Fruit fly (Drosophila melanogaster) whole organism, wandering third instar larva: Measurements from ENCODE around the gene CG13605.

Experiments
- Abd-B ChIP-seq: fragments of >200 bp; optimal IDR thresholded peaks from 2 replicates; lab custom pipeline; 2017; ENCODE audit warnings: missing biosample characterization, missing genetic modification characterization
- CG32264 ChIP-seq: fragments of 200-800 bp; sonication (Bioruptor generic); optimal IDR thresholded peaks from 2 replicates; lab custom pipeline; 2016; ENCODE audit warnings: missing biosample characterization, missing genetic modification characterization
- CG9705 ChIP-seq: fragments of 200-800 bp; sonication (Bioruptor generic); optimal IDR thresholded peaks from 2 replicates; lab custom pipeline; 2018; ENCODE audit warnings: missing biosample characterization, mild to moderate bottlenecking, missing genetic modification characterization
- CrebA ChIP-seq: fragments of 200-800 bp; sonication (Bioruptor generic); optimal IDR thresholded peaks from 2 replicates; lab custom pipeline; 2016; ENCODE audit warnings: missing biosample characterization, mild to moderate bottlenecking, missing genetic modification characterization, borderline replicate concordance
- Dfd ChIP-seq: fragments of >200 bp; optimal IDR thresholded peaks from 2 replicates; lab custom pipeline; 2017; ENCODE audit warnings: missing biosample characterization, missing genetic modification characterization
- Dif ChIP-seq: fragments of 200-275, 200-300 bp; sonication (Bioruptor generic); optimal IDR thresholded peaks from 2 replicates; lab custom pipeline; 2018; ENCODE audit warnings: missing biosample characterization, missing genetic modification characterization; ENCODE audit not compliant: partially characterized antibody
- GATAd ChIP-seq: sonication (Bioruptor generic); optimal IDR thresholded peaks from 2 replicates; lab custom pipeline; 2016; ENCODE audit warnings: missing biosample characterization, missing genetic modification characterization
- HLH106 ChIP-seq: fragments of 200-800 bp; optimal IDR thresholded peaks from 3 replicates; lab custom pipeline; 2019; ENCODE audit warnings: missing biosample characterization, mild to moderate bottlenecking, missing genetic modification characterization, moderate library complexity
- Hnf4 ChIP-seq: fragments of 200-800 bp; sonication (Bioruptor generic); optimal IDR thresholded peaks from 2 replicates; lab custom pipeline; 2016; ENCODE audit warnings: missing biosample characterization, mild to moderate bottlenecking, missing genetic modification characterization
- Hr78 ChIP-seq: fragments of >200 bp; optimal IDR thresholded peaks from 2 replicates; lab custom pipeline; 2017; ENCODE audit warnings: missing biosample characterization, missing genetic modification characterization
- Hr83 ChIP-seq: fragments of 200-300 bp; sonication (Bioruptor generic); optimal IDR thresholded peaks from 2 replicates; lab custom pipeline; 2016; ENCODE audit warnings: missing biosample characterization, mild to moderate bottlenecking, missing genetic modification characterization, moderate library complexity; ENCODE audit not compliant: poor library complexity, severe bottlenecking
- Jra ChIP-seq: sonication (Bioruptor generic); optimal IDR thresholded peaks from 2 replicates; lab custom pipeline; 2016; ENCODE audit warnings: missing biosample characterization, missing genetic modification characterization
- Mio ChIP-seq: sonication (Bioruptor generic); optimal IDR thresholded peaks from 2 replicates; lab custom pipeline; 2016; ENCODE audit warnings: missing biosample characterization, missing genetic modification characterization
- Myc ChIP-seq: fragments of >200 bp; optimal IDR thresholded peaks from 2 replicates; lab custom pipeline; 2017
- N ChIP-seq: fragments of >200 bp; optimal IDR thresholded peaks from 2 replicates; lab custom pipeline; 2018; ENCODE audit warnings: missing biosample characterization, missing external identifiers, missing genetic modification characterization
- OdsH ChIP-seq: fragments of 200-800 bp; sonication (Bioruptor generic); optimal IDR thresholded peaks from 2 replicates; lab custom pipeline; 2016; ENCODE audit warnings: missing biosample characterization, mild to moderate bottlenecking, missing genetic modification characterization
- Rel ChIP-seq, 2 experiments: fragments of 200-800 bp; sonication (Bioruptor generic) in 1 of 2; optimal IDR thresholded peaks; 2 replicates in 1 of 2; 3 replicates in 1 of 2; lab custom pipeline; 2016 to 2019; ENCODE audit warnings: mild to moderate bottlenecking in 2 of 2, missing biosample characterization in 2 of 2, missing genetic modification characterization in 2 of 2, moderate library complexity in 1 of 2
- Sp1 ChIP-seq: fragments of 200-800 bp; sonication (Bioruptor generic); optimal IDR thresholded peaks from 3 replicates; lab custom pipeline; 2019; ENCODE audit warnings: missing biosample characterization, mild to moderate bottlenecking, missing genetic modification characterization, moderate library complexity
- Vsx2 ChIP-seq: fragments of 200-300, 225-300 bp; sonication (Bioruptor generic); optimal IDR thresholded peaks from 2 replicates; lab custom pipeline; 2018; ENCODE audit warnings: missing biosample characterization, missing genetic modification characterization; ENCODE audit not compliant: partially characterized antibody
- br ChIP-seq: fragments of 200-800 bp; sonication (Bioruptor generic); optimal IDR thresholded peaks from 2 replicates; lab custom pipeline; 2016; ENCODE audit warnings: missing biosample characterization, missing genetic modification characterization
- brk ChIP-seq: fragments of 200-800 bp; sonication (Bioruptor generic); optimal IDR thresholded peaks from 2 replicates; lab custom pipeline; 2016; ENCODE audit warnings: missing biosample characterization, mild to moderate bottlenecking, missing genetic modification characterization
- dl ChIP-seq, 2 experiments: fragments of 175-275, 200-275 bp in 1 of 2; fragments of 200-275 bp in 1 of 2; sonication (Bioruptor generic); optimal IDR thresholded peaks; lab custom pipeline; 2018; ENCODE audit warnings: mild to moderate bottlenecking in 2 of 2, missing biosample characterization in 2 of 2, missing genetic modification characterization in 2 of 2, moderate library complexity in 2 of 2; ENCODE audit not compliant: partially characterized antibody in 2 of 2, insufficient read depth in 1 of 2
- dmrt93B ChIP-seq: fragments of 200-800 bp; sonication (Bioruptor generic); optimal IDR thresholded peaks from 2 replicates; lab custom pipeline; 2018; ENCODE audit warnings: missing biosample characterization, mild to moderate bottlenecking, missing genetic modification characterization
- dsf ChIP-seq: sonication (Bioruptor generic); optimal IDR thresholded peaks from 2 replicates; lab custom pipeline; 2016; ENCODE audit warnings: missing biosample characterization, missing genetic modification characterization, borderline replicate concordance
- ey ChIP-seq: fragments of 200-800 bp; sonication (Bioruptor generic); optimal IDR thresholded peaks from 2 replicates; lab custom pipeline; 2016; ENCODE audit warnings: missing biosample characterization, missing genetic modification characterization
- foxo ChIP-seq, 2 experiments: fragments of 200-800 bp; sonication (Bioruptor generic); optimal IDR thresholded peaks; 2 replicates in 1 of 2; 3 replicates in 1 of 2; lab custom pipeline; 2016 to 2017; ENCODE audit warnings: missing biosample characterization in 2 of 2, missing genetic modification characterization in 2 of 2
- fru ChIP-seq: fragments of 200-800 bp; sonication (Bioruptor generic); optimal IDR thresholded peaks from 3 replicates; lab custom pipeline; 2016; ENCODE audit warnings: missing biosample characterization, mild to moderate bottlenecking, missing genetic modification characterization
- h ChIP-seq: fragments of 200-800 bp; sonication (Bioruptor generic); optimal IDR thresholded peaks from 3 replicates; lab custom pipeline; 2016; ENCODE audit warnings: missing biosample characterization, mild to moderate bottlenecking, missing genetic modification characterization
- jim ChIP-seq: fragments of 175-275, 200-325 bp; sonication (Bioruptor generic); optimal IDR thresholded peaks from 2 replicates; lab custom pipeline; 2016; ENCODE audit warnings: missing biosample characterization, mild to moderate bottlenecking, missing genetic modification characterization
- lola ChIP-seq: fragments of >200 bp; optimal IDR thresholded peaks from 2 replicates; lab custom pipeline; 2017; ENCODE audit warnings: missing biosample characterization, missing genetic modification characterization
- pan ChIP-seq: fragments of >200 bp; optimal IDR thresholded peaks from 2 replicates; lab custom pipeline; 2017
- psq ChIP-seq: fragments of 200-800 bp; sonication (Bioruptor generic); optimal IDR thresholded peaks from 3 replicates; lab custom pipeline; 2017; ENCODE audit warnings: missing biosample characterization, mild to moderate bottlenecking, missing genetic modification characterization, moderate library complexity
- rgr ChIP-seq: fragments of 200-800 bp; sonication (Bioruptor generic); optimal IDR thresholded peaks from 3 replicates; lab custom pipeline; 2016; ENCODE audit warnings: missing biosample characterization, mild to moderate bottlenecking, missing genetic modification characterization
- sage ChIP-seq: fragments of 200-800 bp; sonication (Bioruptor generic); optimal IDR thresholded peaks from 2 replicates; lab custom pipeline; 2016; ENCODE audit warnings: missing biosample characterization, mild to moderate bottlenecking, missing genetic modification characterization
- sv ChIP-seq: fragments of 200-800 bp; sonication (Bioruptor generic); optimal IDR thresholded peaks from 3 replicates; lab custom pipeline; 2016; ENCODE audit warnings: missing biosample characterization, missing genetic modification characterization
- tai ChIP-seq: sonication (Bioruptor generic); optimal IDR thresholded peaks from 2 replicates; lab custom pipeline; 2016; ENCODE audit warnings: missing biosample characterization, missing genetic modification characterization
- usp ChIP-seq: fragments of >200 bp; optimal IDR thresholded peaks from 2 replicates; lab custom pipeline; 2017; ENCODE audit warnings: missing biosample characterization, missing genetic modification characterization
- woc ChIP-seq: sonication (Bioruptor generic); optimal IDR thresholded peaks from 2 replicates; lab custom pipeline; 2016; ENCODE audit warnings: missing biosample characterization, mild to moderate bottlenecking, missing genetic modification characterization

The CG13605 gene

dm6 chr3R:24108902-24109389 is 3.2 kb downstream of the CG13605 start, which contains the start of the genes eIF4EHP and CG18428 (continued):
- TF ChIP-seq CrebA (GFP tag; lab: Kevin White, UChicago): no peak

- TF ChIP-seq CG32264: no peak
- TF ChIP-seq foxo (GFP tag; optimal IDR thresholded peaks at IDR 0.05; lab: Kevin White, UChicago): no peak
- no peak for TF ChIP-seq CrebA (GFP tag; lab: Kevin White, UChicago)
- TF ChIP-seq usp (GFP tag; lab: Kevin White, UChicago): no peak
- no peak for TF ChIP-seq Dfd (GFP tag; lab: Kevin White, UChicago)
- TF ChIP-seq Vsx2 (GFP tag; lab: Kevin White, UChicago): no peak
- TF ChIP-seq Myc (lab: Kevin White, UChicago): no peak
- no peak for TF ChIP-seq HLH106
- TF ChIP-seq tai (GFP tag; lab: Kevin White, UChicago): no peak
- TF ChIP-seq GATAd (GFP tag; lab: Kevin White, UChicago): no peak
- no peak for TF ChIP-seq jim (GFP tag; lab: Kevin White, UChicago)
- TF ChIP-seq rgr (GFP tag; lab: Kevin White, UChicago): no peak
- no peak for TF ChIP-seq pan
- TF ChIP-seq br (GFP tag; lab: Kevin White, UChicago): no peak
Measured at dm6 chr3R:24106879-24107441, 5.2 kb downstream of the CG13605 start, which contains the start of gene CG10694. CG10694 (plus strand) TSS chr3R:24107391.

dm6 chr3R:24106059-24106631 is 6.0 kb downstream of the CG13605 start:
- no peak for TF ChIP-seq CG9705 (GFP tag; lab: Kevin White, UChicago)
- no peak for TF ChIP-seq dmrt93B
- no peak for TF ChIP-seq Mio (GFP tag; lab: Kevin White, UChicago)
- TF ChIP-seq sv: peak; percentile 43
- no peak for TF ChIP-seq usp (GFP tag; lab: Kevin White, UChicago)
- TF ChIP-seq woc (GFP tag; lab: Kevin White, UChicago): peak; percentile 47
- TF ChIP-seq Hr78: no peak
- peak; percentile 86 for TF ChIP-seq brk (GFP tag; lab: Kevin White, UChicago)
- TF ChIP-seq dl (GFP tag; optimal IDR thresholded peaks at IDR 0.05; lab: Kevin White, UChicago; ENCODE audit: insufficient read depth in 1 of 2, partially characterized antibody in 2 of 2): no peak
- no peak for TF ChIP-seq Vsx2 (GFP tag; lab: Kevin White, UChicago)
- peak; percentile 78 for TF ChIP-seq br (GFP tag; lab: Kevin White, UChicago)
- TF ChIP-seq jim (GFP tag; lab: Kevin White, UChicago): no peak
- TF ChIP-seq Hr83: peak; percentile 39
- TF ChIP-seq Dfd (GFP tag; lab: Kevin White, UChicago): no peak
- TF ChIP-seq Dif (GFP tag; lab: Kevin White, UChicago): no peak
- no peak for TF ChIP-seq pan
- peak; percentile 71 for TF ChIP-seq OdsH
- TF ChIP-seq GATAd (GFP tag; lab: Kevin White, UChicago): no peak
- TF ChIP-seq sage (GFP tag; lab: Kevin White, UChicago): peak; percentile 49
- TF ChIP-seq dsf (GFP tag; lab: Kevin White, UChicago): peak; percentile 9
- no peak for TF ChIP-seq CrebA (GFP tag; lab: Kevin White, UChicago)
- peak; percentile 72 for TF ChIP-seq Hnf4 (GFP tag; lab: Kevin White, UChicago)
- no peak for TF ChIP-seq N
- no peak for TF ChIP-seq Myc (lab: Kevin White, UChicago)
- TF ChIP-seq Rel (GFP tag; optimal IDR thresholded peaks at IDR 0.05; lab: Kevin White, UChicago): no peak
- peak; percentile 33 for TF ChIP-seq Rel (tag; optimal IDR thresholded peaks at IDR 0.05; lab: Kevin White, UChicago)
- TF ChIP-seq lola: no peak
- peak; percentile 75 for TF ChIP-seq rgr (GFP tag; lab: Kevin White, UChicago)
- peak; percentile 24 for TF ChIP-seq CG32264
- no peak for TF ChIP-seq psq (GFP tag; lab: Kevin White, UChicago)
- peak; percentile 84 for TF ChIP-seq h
- TF ChIP-seq HLH106: peak; percentile 44
- peak; percentile 59 for TF ChIP-seq ey (GFP tag; lab: Kevin White, UChicago)
- TF ChIP-seq fru (GFP tag; lab: Kevin White, UChicago): peak; percentile 73
- TF ChIP-seq Abd-B: no peak
- peak; percentile 37 for TF ChIP-seq Sp1 (GFP tag; lab: Kevin White, UChicago)
- TF ChIP-seq Jra (GFP tag; lab: Kevin White, UChicago): peak; percentile 74
- no peak for TF ChIP-seq tai (GFP tag; lab: Kevin White, UChicago)
- TF ChIP-seq foxo (GFP tag; optimal IDR thresholded peaks at IDR 0.05; lab: Kevin White, UChicago): peak; percentile 7 to 77
